Fruit fly (Drosophila melanogaster) whole organism, wandering third instar larva: ENCODE results near the gene mus312.

Experiments used
- CG32264 ChIP-seq: fragments of 200-800 bp; sonication (Bioruptor generic); optimal IDR thresholded peaks from 2 replicates; lab custom pipeline; 2016; ENCODE audit warnings: missing biosample characterization, missing genetic modification characterization
- Dif ChIP-seq: fragments of 200-275, 200-300 bp; sonication (Bioruptor generic); optimal IDR thresholded peaks from 2 replicates; lab custom pipeline; 2018; ENCODE audit warnings: missing biosample characterization, missing genetic modification characterization; ENCODE audit not compliant: partially characterized antibody
- GATAd ChIP-seq: sonication (Bioruptor generic); optimal IDR thresholded peaks from 2 replicates; lab custom pipeline; 2016; ENCODE audit warnings: missing biosample characterization, missing genetic modification characterization
- HLH106 ChIP-seq: fragments of 200-800 bp; optimal IDR thresholded peaks from 3 replicates; lab custom pipeline; 2019; ENCODE audit warnings: missing biosample characterization, mild to moderate bottlenecking, missing genetic modification characterization, moderate library complexity
- Hnf4 ChIP-seq: fragments of 200-800 bp; sonication (Bioruptor generic); optimal IDR thresholded peaks from 2 replicates; lab custom pipeline; 2016; ENCODE audit warnings: missing biosample characterization, mild to moderate bottlenecking, missing genetic modification characterization
- Hr83 ChIP-seq: fragments of 200-300 bp; sonication (Bioruptor generic); optimal IDR thresholded peaks from 2 replicates; lab custom pipeline; 2016; ENCODE audit warnings: missing biosample characterization, mild to moderate bottlenecking, missing genetic modification characterization, moderate library complexity; ENCODE audit not compliant: poor library complexity, severe bottlenecking
- Jra ChIP-seq: sonication (Bioruptor generic); optimal IDR thresholded peaks from 2 replicates; lab custom pipeline; 2016; ENCODE audit warnings: missing biosample characterization, missing genetic modification characterization
- Mio ChIP-seq: sonication (Bioruptor generic); optimal IDR thresholded peaks from 2 replicates; lab custom pipeline; 2016; ENCODE audit warnings: missing biosample characterization, missing genetic modification characterization
- Myc ChIP-seq: fragments of >200 bp; optimal IDR thresholded peaks from 2 replicates; lab custom pipeline; 2017
- N ChIP-seq: fragments of >200 bp; optimal IDR thresholded peaks from 2 replicates; lab custom pipeline; 2018; ENCODE audit warnings: missing biosample characterization, missing external identifiers, missing genetic modification characterization
- Rel ChIP-seq, 2 experiments: fragments of 200-800 bp; sonication (Bioruptor generic) in 1 of 2; optimal IDR thresholded peaks; 2 replicates in 1 of 2; 3 replicates in 1 of 2; lab custom pipeline; 2016 to 2019; ENCODE audit warnings: mild to moderate bottlenecking in 2 of 2, missing biosample characterization in 2 of 2, missing genetic modification characterization in 2 of 2, moderate library complexity in 1 of 2
- Sp1 ChIP-seq: fragments of 200-800 bp; sonication (Bioruptor generic); optimal IDR thresholded peaks from 3 replicates; lab custom pipeline; 2019; ENCODE audit warnings: missing biosample characterization, mild to moderate bottlenecking, missing genetic modification characterization, moderate library complexity
- Vsx2 ChIP-seq: fragments of 200-300, 225-300 bp; sonication (Bioruptor generic); optimal IDR thresholded peaks from 2 replicates; lab custom pipeline; 2018; ENCODE audit warnings: missing biosample characterization, missing genetic modification characterization; ENCODE audit not compliant: partially characterized antibody
- br ChIP-seq: fragments of 200-800 bp; sonication (Bioruptor generic); optimal IDR thresholded peaks from 2 replicates; lab custom pipeline; 2016; ENCODE audit warnings: missing biosample characterization, missing genetic modification characterization
- ey ChIP-seq: fragments of 200-800 bp; sonication (Bioruptor generic); optimal IDR thresholded peaks from 2 replicates; lab custom pipeline; 2016; ENCODE audit warnings: missing biosample characterization, missing genetic modification characterization
- foxo ChIP-seq, 2 experiments: fragments of 200-800 bp; sonication (Bioruptor generic); optimal IDR thresholded peaks; 2 replicates in 1 of 2; 3 replicates in 1 of 2; lab custom pipeline; 2016 to 2017; ENCODE audit warnings: missing biosample characterization in 2 of 2, missing genetic modification characterization in 2 of 2
- fru ChIP-seq: fragments of 200-800 bp; sonication (Bioruptor generic); optimal IDR thresholded peaks from 3 replicates; lab custom pipeline; 2016; ENCODE audit warnings: missing biosample characterization, mild to moderate bottlenecking, missing genetic modification characterization
- h ChIP-seq: fragments of 200-800 bp; sonication (Bioruptor generic); optimal IDR thresholded peaks from 3 replicates; lab custom pipeline; 2016; ENCODE audit warnings: missing biosample characterization, mild to moderate bottlenecking, missing genetic modification characterization
- jim ChIP-seq: fragments of 175-275, 200-325 bp; sonication (Bioruptor generic); optimal IDR thresholded peaks from 2 replicates; lab custom pipeline; 2016; ENCODE audit warnings: missing biosample characterization, mild to moderate bottlenecking, missing genetic modification characterization
- lola ChIP-seq: fragments of >200 bp; optimal IDR thresholded peaks from 2 replicates; lab custom pipeline; 2017; ENCODE audit warnings: missing biosample characterization, missing genetic modification characterization
- pan ChIP-seq: fragments of >200 bp; optimal IDR thresholded peaks from 2 replicates; lab custom pipeline; 2017
- psq ChIP-seq: fragments of 200-800 bp; sonication (Bioruptor generic); optimal IDR thresholded peaks from 3 replicates; lab custom pipeline; 2017; ENCODE audit warnings: missing biosample characterization, mild to moderate bottlenecking, missing genetic modification characterization, moderate library complexity
- rgr ChIP-seq: fragments of 200-800 bp; sonication (Bioruptor generic); optimal IDR thresholded peaks from 3 replicates; lab custom pipeline; 2016; ENCODE audit warnings: missing biosample characterization, mild to moderate bottlenecking, missing genetic modification characterization
- sage ChIP-seq: fragments of 200-800 bp; sonication (Bioruptor generic); optimal IDR thresholded peaks from 2 replicates; lab custom pipeline; 2016; ENCODE audit warnings: missing biosample characterization, mild to moderate bottlenecking, missing genetic modification characterization
- sv ChIP-seq: fragments of 200-800 bp; sonication (Bioruptor generic); optimal IDR thresholded peaks from 3 replicates; lab custom pipeline; 2016; ENCODE audit warnings: missing biosample characterization, missing genetic modification characterization
- woc ChIP-seq: sonication (Bioruptor generic); optimal IDR thresholded peaks from 2 replicates; lab custom pipeline; 2016; ENCODE audit warnings: missing biosample characterization, mild to moderate bottlenecking, missing genetic modification characterization

Gene mus312

dm6 chr3L:7359827-7360323 lies 30.9 kb downstream of the mus312 start, which contains the start of gene pst:
Gene pst (minus strand): TSS chr3L:7360263.
- TF ChIP-seq h (no peak), pan (lab: Kevin White, UChicago) (no peak), Jra (GFP tag; lab: Kevin White, UChicago) (peak; percentile 19), Sp1 (GFP tag; lab: Kevin White, UChicago) (peak; percentile 25), Dif (peak; percentile 46), fru (peak; percentile 18), lola (GFP tag; lab: Kevin White, UChicago) (no peak), Vsx2 (no peak), Rel (GFP tag; optimal IDR thresholded peaks at IDR 0.05; lab: Kevin White, UChicago) (no peak), Rel (tag; optimal IDR thresholded peaks at IDR 0.05; lab: Kevin White, UChicago) (peak; percentile 100), woc (GFP tag; lab: Kevin White, UChicago) (no peak), Hr83 (GFP tag; lab: Kevin White, UChicago) (peak; percentile 58)
- TF ChIP-seq, all 38 proteins: peak for 6

dm6 chr3L:7360324-7360852 lies 31.5 kb downstream of the mus312 start, which contains the start of gene Sec63:
Gene Sec63 (plus strand): TSS chr3L:7360561.
- TF ChIP-seq Hnf4 (GFP tag; lab: Kevin White, UChicago) (peak; percentile 35), ey (GFP tag; lab: Kevin White, UChicago) (no peak), foxo (GFP tag; optimal IDR thresholded peaks at IDR 0.05; lab: Kevin White, UChicago) (peak in 1 of 2 experiments; percentile 54), h (no peak), Myc (lab: Kevin White, UChicago) (peak; percentile 44), Hr83 (GFP tag; lab: Kevin White, UChicago) (peak; percentile 61), br (GFP tag; lab: Kevin White, UChicago) (peak; percentile 35), jim (GFP tag; lab: Kevin White, UChicago) (no peak), sv (GFP tag; lab: Kevin White, UChicago) (peak; percentile 21), psq (GFP tag; lab: Kevin White, UChicago) (peak; percentile 27), HLH106 (peak; percentile 55)

dm6 chr3L:7361095-7361522 lies 32.2 kb downstream of the mus312 start:
- TF ChIP-seq HLH106: peak; percentile 8
- no peak for TF ChIP-seq Mio (GFP tag; lab: Kevin White, UChicago)
- no peak for TF ChIP-seq N (GFP tag; lab: Kevin White, UChicago)
- TF ChIP-seq GATAd (GFP tag; lab: Kevin White, UChicago): no peak
- peak; percentile 23 for TF ChIP-seq h

dm6 chr3L:7364717-7365278 lies 35.9 kb downstream of the mus312 start:
- TF ChIP-seq psq (GFP tag; lab: Kevin White, UChicago): peak; percentile 7
- no peak for TF ChIP-seq CG32264
- TF ChIP-seq br (GFP tag; lab: Kevin White, UChicago): no peak
- TF ChIP-seq, all 38 proteins: peak for 1

- TF ChIP-seq foxo (GFP tag; optimal IDR thresholded peaks at IDR 0.05; lab: Kevin White, UChicago): peak in 1 of 2 experiments; percentile 2
- peak; percentile 30 for TF ChIP-seq woc (GFP tag; lab: Kevin White, UChicago)
- TF ChIP-seq Myc (lab: Kevin White, UChicago): no peak
- no peak for TF ChIP-seq Rel (GFP tag; optimal IDR thresholded peaks at IDR 0.05; lab: Kevin White, UChicago)
- TF ChIP-seq Rel (tag; optimal IDR thresholded peaks at IDR 0.05; lab: Kevin White, UChicago): peak; percentile 81
- TF ChIP-seq Jra (GFP tag; lab: Kevin White, UChicago): peak; percentile 65
- TF ChIP-seq HLH106: peak; percentile 33
- TF ChIP-seq fru: peak; percentile 34
- TF ChIP-seq Vsx2: peak; percentile 97
- TF ChIP-seq Sp1 (GFP tag; lab: Kevin White, UChicago): peak; percentile 7
- peak; percentile 16 for TF ChIP-seq h
- peak; percentile 41 for TF ChIP-seq Hnf4 (GFP tag; lab: Kevin White, UChicago)
- TF ChIP-seq rgr (GFP tag; lab: Kevin White, UChicago): peak; percentile 10
- no peak for TF ChIP-seq psq (GFP tag; lab: Kevin White, UChicago)
- TF ChIP-seq sage (GFP tag; lab: Kevin White, UChicago): peak; percentile 12
- TF ChIP-seq Dif: no peak
Observed at dm6 chr3L:7367798-7368678, 39.1 kb downstream of the mus312 start.
